Worm (Caenorhabditis elegans) whole organism, late embryonic: ENCODE measurements around the gene F54E2.1.

Experiments
- F13H6.1 ChIP-seq: sonication (generic microtip); optimal IDR thresholded peaks from 2 replicates; lab custom pipeline; 2016; ENCODE audit warnings: missing genetic modification characterization, missing compliant biosample characterization
- ceh-31 ChIP-seq: sonication (generic microtip); optimal IDR thresholded peaks from 2 replicates; lab custom pipeline; 2016; ENCODE audit warnings: missing genetic modification characterization, missing compliant biosample characterization
- ceh-9 ChIP-seq: sonication (generic microtip); optimal IDR thresholded peaks from 2 replicates; lab custom pipeline; 2016; ENCODE audit warnings: mild to moderate bottlenecking, missing genetic modification characterization, inconsistent platforms, missing compliant biosample characterization
- elt-2 ChIP-seq: sonication (generic microtip); optimal IDR thresholded peaks from 2 replicates; lab custom pipeline; 2016; ENCODE audit warnings: missing genetic modification reagents, missing genetic modification characterization, missing compliant biosample characterization
- hlh-30 ChIP-seq: sonication (generic microtip); optimal IDR thresholded peaks from 2 replicates; lab custom pipeline; 2017; ENCODE audit warnings: antibody characterized with exemption, missing genetic modification characterization, missing compliant biosample characterization; ENCODE audit not compliant: insufficient read depth

ce11 chrV:2769754-2770153 is 40.4 kb upstream of the F54E2.1 start, which contains the start of gene dhs-15:
- TF ChIP-seq F13H6.1 (no peak), ceh-31 (no peak), elt-2 (tag; lab: Kevin White, UChicago) (no peak), ceh-9 (tag; lab: Kevin White, UChicago) (no peak), hlh-30 (no peak)
